Fruit fly (Drosophila melanogaster) whole organism, prepupa: ENCODE measurements around the gene CG13921.

ENCODE experiments used
- CG10631 ChIP-seq: fragments of 200-800 bp; sonication (Bioruptor generic); optimal IDR thresholded peaks from 2 replicates; lab custom pipeline; 2016; ENCODE audit warnings: missing biosample characterization, missing genetic modification characterization
- CG11902 ChIP-seq: fragments of 200-800 bp; sonication (Bioruptor generic); optimal IDR thresholded peaks from 3 replicates; lab custom pipeline; 2016; ENCODE audit warnings: missing biosample characterization, missing genetic modification characterization
- CG16779 ChIP-seq: fragments of 200-800 bp; sonication (Bioruptor generic); optimal IDR thresholded peaks from 3 replicates; lab custom pipeline; 2017; ENCODE audit warnings: missing biosample characterization, mild to moderate bottlenecking, missing genetic modification characterization
- CG31627 ChIP-seq: fragments of 200-800 bp; sonication (Bioruptor generic); optimal IDR thresholded peaks from 3 replicates; lab custom pipeline; 2016; ENCODE audit warnings: missing biosample characterization, missing genetic modification characterization
- Gug ChIP-seq: fragments of 200-800 bp; sonication (Bioruptor generic); IDR thresholded peaks from 2 replicates; pipeline ENCODE4 v1.3.6; 2022; ENCODE audit warnings: missing biosample characterization, missing genetic modification characterization
- Hr38 ChIP-seq: sonication (Bioruptor generic); optimal IDR thresholded peaks from 2 replicates; lab custom pipeline; 2016; ENCODE audit warnings: missing biosample characterization, missing genetic modification characterization
- Sox102F ChIP-seq: fragments of 200-800 bp; sonication (Bioruptor generic); optimal IDR thresholded peaks from 2 replicates; lab custom pipeline; 2016; ENCODE audit warnings: missing biosample characterization, mild to moderate bottlenecking, missing genetic modification characterization
- Sox14 ChIP-seq: fragments of 200-800 bp; sonication (Bioruptor generic); optimal IDR thresholded peaks from 3 replicates; lab custom pipeline; 2016; ENCODE audit warnings: missing biosample characterization, missing genetic modification characterization
- svp ChIP-seq: fragments of 200-800 bp; sonication (Bioruptor generic); peaks from one replicate; lab custom pipeline; 2016; ENCODE audit warnings: missing biosample characterization, missing genetic modification characterization
- vri ChIP-seq: fragments of 200-800 bp; sonication (Bioruptor generic); optimal IDR thresholded peaks from 3 replicates; lab custom pipeline; 2016; ENCODE audit warnings: missing biosample characterization, mild to moderate bottlenecking, missing genetic modification characterization

DNA sequence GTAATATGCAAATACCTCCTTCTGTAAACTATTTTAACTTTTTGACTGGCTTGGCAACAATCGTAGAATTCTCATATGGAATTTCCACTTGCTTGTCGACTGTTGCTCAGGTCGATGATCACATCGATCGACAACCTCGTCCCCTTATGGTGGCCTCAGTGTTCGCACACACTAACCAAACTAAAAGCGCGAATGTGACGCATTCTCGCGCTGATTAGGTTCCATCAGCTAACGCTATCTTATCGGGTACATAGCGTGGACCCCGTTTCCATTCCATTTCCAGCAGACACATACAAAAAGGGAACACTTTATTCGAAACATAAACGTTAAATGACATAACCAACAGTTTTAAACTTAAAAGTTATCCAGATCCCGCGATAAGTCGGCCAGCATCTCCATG, 42.6 kb downstream of the CG13921 start:
- TF ChIP-seq CG10631 (GFP tag; lab: Kevin White, UChicago) = no peak
- TF ChIP-seq CG16779 (tag; lab: Kevin White, UChicago) = no peak
- TF ChIP-seq Sox14 (GFP tag; lab: Kevin White, UChicago) = no peak
- TF ChIP-seq CG31627 (GFP tag; lab: Kevin White, UChicago) = no peak
- TF ChIP-seq CG11902 (GFP tag; lab: Kevin White, UChicago) = no peak
- TF ChIP-seq Gug = no peak
- no peak for TF ChIP-seq svp
- no peak for TF ChIP-seq Hr38 (GFP tag; lab: Kevin White, UChicago)
- TF ChIP-seq vri = peak; percentile 49
- TF ChIP-seq Sox102F = no peak
